Fruit fly (Drosophila melanogaster) whole organism, embryonic: ENCODE data around the gene CG43321.

Experiments used
- CG10959 ChIP-seq: fragments of 200-800 bp; sonication (Bioruptor generic); IDR thresholded peaks from 2 replicates; pipeline ENCODE4 v1.3.6; 2022; ENCODE audit warnings: missing biosample characterization, missing genetic modification characterization
- CG11085 ChIP-seq: fragments of 200-800 bp; sonication (Bioruptor generic); IDR thresholded peaks from 2 replicates; pipeline ENCODE4 v1.3.6; 2022; ENCODE audit warnings: missing biosample characterization, missing genetic modification characterization
- CG13424 ChIP-seq: fragments of 200-800 bp; sonication (Bioruptor generic); optimal IDR thresholded peaks from 2 replicates; lab custom pipeline; 2019; ENCODE audit warnings: missing biosample characterization, mild to moderate bottlenecking, missing genetic modification characterization, moderate library complexity
- CG14667 ChIP-seq: fragments of 200-800 bp; sonication (Bioruptor generic); IDR thresholded peaks from 2 replicates; pipeline ENCODE4 v1.3.6; 2022; ENCODE audit warnings: missing biosample characterization, missing genetic modification characterization
- CG15011 ChIP-seq: fragments of 200-800 bp; sonication (Bioruptor generic); optimal IDR thresholded peaks from 3 replicates; lab custom pipeline; 2018; ENCODE audit warnings: missing biosample characterization, mild to moderate bottlenecking, missing genetic modification characterization
- CG16815 ChIP-seq: fragments of 200-800 bp; sonication (Bioruptor generic); optimal IDR thresholded peaks from 3 replicates; lab custom pipeline; 2017; ENCODE audit warnings: missing biosample characterization, mild to moderate bottlenecking, missing genetic modification characterization
- CG17385 ChIP-seq: fragments of 200-800 bp; sonication (Bioruptor generic); optimal IDR thresholded peaks from 3 replicates; lab custom pipeline; 2018; ENCODE audit warnings: missing biosample characterization, mild to moderate bottlenecking, missing genetic modification characterization
- CG18599 ChIP-seq: fragments of 200-800 bp; sonication (Bioruptor generic); optimal IDR thresholded peaks from 3 replicates; lab custom pipeline; 2017; ENCODE audit warnings: missing biosample characterization, missing genetic modification characterization, mild to moderate bottlenecking, moderate library complexity, missing genetic modification reagents
- CG18619 ChIP-seq: fragments of 200-800 bp; sonication (Bioruptor generic); optimal IDR thresholded peaks from 3 replicates; lab custom pipeline; 2017; ENCODE audit warnings: missing biosample characterization, mild to moderate bottlenecking, missing genetic modification characterization
- CG34422 ChIP-seq: fragments of 200-800 bp; sonication (Bioruptor generic); IDR thresholded peaks from 3 replicates; pipeline ENCODE4 v1.3.6; 2022; ENCODE audit warnings: missing biosample characterization, missing genetic modification characterization
- CG5953 ChIP-seq: fragments of 200-800 bp; sonication (Bioruptor generic); IDR thresholded peaks from 2 replicates; pipeline ENCODE4 v1.3.6; 2022; ENCODE audit warnings: missing biosample characterization, missing genetic modification characterization
- CG9876 ChIP-seq: fragments of 200-800 bp; sonication (Bioruptor generic); optimal IDR thresholded peaks from 2 replicates; lab custom pipeline; 2016; ENCODE audit warnings: missing biosample characterization, missing genetic modification characterization
- Dfd ChIP-seq, 2 experiments: fragments of >200 bp; optimal IDR thresholded peaks; 2 replicates each; lab custom pipeline; 2017; ENCODE audit warnings: missing biosample characterization in 2 of 2, missing genetic modification characterization in 2 of 2
- Dp ChIP-seq: fragments of 200-800 bp; sonication (Bioruptor generic); optimal IDR thresholded peaks from 2 replicates; lab custom pipeline; 2018; ENCODE audit warnings: missing biosample characterization, mild to moderate bottlenecking, missing genetic modification characterization, moderate library complexity
- Fer2 ChIP-seq: fragments of 200-800 bp; sonication (Bioruptor generic); optimal IDR thresholded peaks from 2 replicates; lab custom pipeline; 2018; ENCODE audit warnings: missing biosample characterization, mild to moderate bottlenecking, missing genetic modification characterization, moderate library complexity
- Hand ChIP-seq: fragments of 200-800 bp; sonication (Bioruptor generic); optimal IDR thresholded peaks from 2 replicates; lab custom pipeline; 2017; ENCODE audit warnings: mild to moderate bottlenecking, missing biosample characterization, missing genetic modification reagents, missing genetic modification characterization
- Hr3 ChIP-seq: fragments of 200-800 bp; sonication (Bioruptor generic); optimal IDR thresholded peaks from 3 replicates; lab custom pipeline; 2016; ENCODE audit warnings: missing biosample characterization, missing genetic modification characterization
- Hr51 ChIP-seq, 2 experiments: fragments of 200-800 bp; sonication (Bioruptor generic); optimal IDR thresholded peaks; 2 replicates in 1 of 2; 3 replicates in 1 of 2; lab custom pipeline; 2016 to 2018; ENCODE audit warnings: missing biosample characterization in 2 of 2, missing genetic modification characterization in 2 of 2, mild to moderate bottlenecking in 1 of 2, moderate library complexity in 1 of 2
- Max ChIP-seq: fragments of 200-800 bp; sonication (Bioruptor generic); optimal IDR thresholded peaks from 2 replicates; lab custom pipeline; 2016; ENCODE audit warnings: missing biosample characterization, mild to moderate bottlenecking, missing genetic modification characterization
- Meics ChIP-seq: fragments of 200-800 bp; sonication (Bioruptor generic); optimal IDR thresholded peaks from 2 replicates; lab custom pipeline; 2017; ENCODE audit warnings: missing biosample characterization, mild to moderate bottlenecking, missing genetic modification characterization
- PHDP ChIP-seq: fragments of 200-800 bp; sonication (Bioruptor generic); optimal IDR thresholded peaks from 3 replicates; lab custom pipeline; 2018; ENCODE audit warnings: missing biosample characterization, mild to moderate bottlenecking, missing genetic modification characterization, moderate library complexity
- Six4 ChIP-seq: fragments of 200-800 bp; sonication (Bioruptor generic); optimal IDR thresholded peaks from 2 replicates; lab custom pipeline; 2016; ENCODE audit warnings: missing biosample characterization, missing genetic modification characterization
- Trl ChIP-seq, 3 experiments: fragments of >200 bp in 2 of 3; fragments of 200-800 bp in 1 of 3; sonication (Bioruptor generic) in 1 of 3; optimal IDR thresholded peaks; 2 replicates in 1 of 3; 3 replicates in 2 of 3; lab custom pipeline; 2016 to 2017; ENCODE audit warnings: missing biosample characterization in 1 of 3, missing genetic modification characterization in 1 of 3
- Xrp1 ChIP-seq: fragments of 200-800 bp; sonication (Bioruptor generic); IDR thresholded peaks from 2 replicates; pipeline ENCODE4 v1.3.6; 2022; ENCODE audit warnings: missing biosample characterization, missing genetic modification characterization
- aop ChIP-seq: fragments of 200-800 bp; sonication (Bioruptor generic); IDR thresholded peaks from 2 replicates; pipeline ENCODE4 v1.3.6; 2022; ENCODE audit warnings: missing biosample characterization, missing genetic modification characterization
- ara ChIP-seq: fragments of 200-800 bp; sonication (Bioruptor generic); IDR thresholded peaks from 2 replicates; pipeline ENCODE4 v1.3.6; 2022; ENCODE audit warnings: missing biosample characterization, missing genetic modification characterization
- bcd ChIP-seq: fragments of 200-800 bp; sonication (Bioruptor generic); optimal IDR thresholded peaks from 2 replicates; lab custom pipeline; 2017; ENCODE audit warnings: missing biosample characterization, mild to moderate bottlenecking, missing genetic modification characterization
- corto ChIP-seq: fragments of 200-800 bp; sonication (Bioruptor generic); optimal IDR thresholded peaks from 2 replicates; lab custom pipeline; 2016; ENCODE audit warnings: missing biosample characterization, mild to moderate bottlenecking, missing genetic modification characterization, moderate library complexity
- cwo ChIP-seq: fragments of 200-800 bp; sonication (Bioruptor generic); optimal IDR thresholded peaks from 3 replicates; lab custom pipeline; 2017; ENCODE audit warnings: missing biosample characterization, missing genetic modification characterization, mild to moderate bottlenecking, moderate library complexity, missing genetic modification reagents
- gt ChIP-seq: fragments of 200-800 bp; sonication (Bioruptor generic); IDR thresholded peaks from 2 replicates; pipeline ENCODE4 v1.3.6; 2022; ENCODE audit warnings: missing biosample characterization, missing genetic modification characterization
- insv ChIP-seq, 2 experiments: fragments of 200-800 bp; sonication (Bioruptor generic); optimal IDR thresholded peaks; 3 replicates each; lab custom pipeline; 2016 to 2018; ENCODE audit warnings: missing biosample characterization in 2 of 2, missing genetic modification characterization in 2 of 2
- lilli ChIP-seq: fragments of 200-800 bp; sonication (Bioruptor generic); optimal IDR thresholded peaks from 3 replicates; lab custom pipeline; 2016; ENCODE audit warnings: missing biosample characterization, missing genetic modification characterization
- mam ChIP-seq: fragments of 200-800 bp; sonication (Bioruptor generic); optimal IDR thresholded peaks from 3 replicates; lab custom pipeline; 2016; ENCODE audit warnings: missing biosample characterization, missing genetic modification characterization
- mld ChIP-seq: fragments of 200-800 bp; sonication (Bioruptor generic); IDR thresholded peaks from 3 replicates; pipeline ENCODE4 v1.3.6; 2022; ENCODE audit warnings: missing biosample characterization, missing genetic modification characterization; ENCODE audit not compliant: partially characterized antibody
- nerfin-1 ChIP-seq: fragments of 200-800 bp; sonication (Bioruptor generic); optimal IDR thresholded peaks from 3 replicates; lab custom pipeline; 2019; ENCODE audit warnings: missing biosample characterization, mild to moderate bottlenecking, missing genetic modification characterization, moderate library complexity
- onecut ChIP-seq: fragments of 200-800 bp; sonication (Bioruptor generic); IDR thresholded peaks from 2 replicates; pipeline ENCODE4 v1.3.6; 2022; ENCODE audit warnings: missing biosample characterization, missing genetic modification characterization
- otp ChIP-seq: fragments of 200-800 bp; sonication (Bioruptor generic); IDR thresholded peaks from 3 replicates; pipeline ENCODE4, ENCODE4 v1.3.6; 2022; ENCODE audit warnings: missing biosample characterization, missing genetic modification characterization
- pb ChIP-seq: fragments of 200-800 bp; sonication (Bioruptor generic); optimal IDR thresholded peaks from 3 replicates; lab custom pipeline; 2016; ENCODE audit warnings: missing biosample characterization, missing genetic modification characterization
- phol ChIP-seq: fragments of 200-800 bp; sonication (Bioruptor generic); optimal IDR thresholded peaks from 3 replicates; lab custom pipeline; 2018; ENCODE audit warnings: missing biosample characterization, mild to moderate bottlenecking, missing genetic modification characterization, moderate library complexity
- pnt ChIP-seq: fragments of 200-800 bp; sonication (Bioruptor generic); optimal IDR thresholded peaks from 3 replicates; lab custom pipeline; 2016; ENCODE audit warnings: missing biosample characterization, missing genetic modification characterization
- psq ChIP-seq: fragments of 200-800 bp; sonication (Bioruptor generic); optimal IDR thresholded peaks from 2 replicates; lab custom pipeline; 2017; ENCODE audit warnings: missing biosample characterization, missing genetic modification characterization
- row ChIP-seq: fragments of 200-800 bp; sonication (Bioruptor generic); IDR thresholded peaks from 3 replicates; pipeline ENCODE4 v1.3.6; 2022; ENCODE audit warnings: missing biosample characterization, missing genetic modification characterization
- sc ChIP-seq, 3 experiments: fragments of >200 bp in 2 of 3; fragments of 200-800 bp in 1 of 3; sonication (Bioruptor generic) in 1 of 3; optimal IDR thresholded peaks; 2 replicates in 2 of 3; 3 replicates in 1 of 3; lab custom pipeline; 2017; ENCODE audit warnings: mild to moderate bottlenecking in 1 of 3, missing biosample characterization in 1 of 3, missing genetic modification characterization in 1 of 3, missing genetic modification reagents in 1 of 3
- sd ChIP-seq: fragments of 200-800 bp; sonication (Bioruptor generic); optimal IDR thresholded peaks from 3 replicates; lab custom pipeline; 2018; ENCODE audit warnings: missing biosample characterization, mild to moderate bottlenecking, missing genetic modification characterization, moderate library complexity
- slou ChIP-seq: fragments of 200-800 bp; sonication (Bioruptor generic); optimal IDR thresholded peaks from 3 replicates; lab custom pipeline; 2016; ENCODE audit warnings: missing biosample characterization, missing genetic modification characterization
- sqz ChIP-seq: fragments of 200-800 bp; sonication (Bioruptor generic); optimal IDR thresholded peaks from 3 replicates; lab custom pipeline; 2018; ENCODE audit warnings: missing biosample characterization, mild to moderate bottlenecking, missing genetic modification characterization
- tna ChIP-seq: fragments of 200-800 bp; sonication (Bioruptor generic); IDR thresholded peaks from 2 replicates; pipeline ENCODE4 v1.3.6; 2022; ENCODE audit warnings: missing biosample characterization, missing genetic modification characterization; ENCODE audit not compliant: partially characterized antibody
- twi ChIP-seq: fragments of 200-800 bp; optimal IDR thresholded peaks from 2 replicates; lab custom pipeline; 2019; ENCODE audit warnings: missing biosample characterization, mild to moderate bottlenecking, missing genetic modification characterization, moderate library complexity
- unpg ChIP-seq: fragments of 200-800 bp; sonication (Bioruptor generic); optimal IDR thresholded peaks from 3 replicates; lab custom pipeline; 2018; ENCODE audit warnings: missing biosample characterization, mild to moderate bottlenecking, missing genetic modification characterization, moderate library complexity
- vvl ChIP-seq: fragments of 200-800 bp; sonication (Bioruptor generic); IDR thresholded peaks from 2 replicates; pipeline ENCODE4 v1.3.6; 2022; ENCODE audit warnings: missing biosample characterization, missing genetic modification characterization

The CG43321 gene

dm6 chr2L:7037773-7038327 is 25.8 kb downstream of the CG43321 start, which contains the start of gene milt (continued):
- TF ChIP-seq bcd (GFP tag; lab: Kevin White, UChicago) (no peak), Fer2 (tag; lab: Kevin White, UChicago) (no peak), nerfin-1 (tag; lab: Kevin White, UChicago) (peak; percentile 31), psq (no peak), lilli (GFP tag; lab: Kevin White, UChicago) (peak; percentile 49), CG15011 (GFP tag; lab: Kevin White, UChicago) (no peak), phol (peak; percentile 53), twi (tag; lab: Kevin White, UChicago) (peak; percentile 40), CG16815 (no peak), CG11085 (GFP tag; lab: Robert Waterston, UW) (no peak), pb (GFP tag; lab: Kevin White, UChicago) (no peak), Hr3 (GFP tag; lab: Kevin White, UChicago) (no peak), CG18619 (no peak), CG9876 (GFP tag; lab: Kevin White, UChicago) (no peak), slou (GFP tag; lab: Kevin White, UChicago) (no peak), row (GFP tag; lab: Robert Waterston, UW) (peak; percentile 37; the same call in 1 of the 3 replicates), Trl (optimal IDR thresholded peaks at IDR 0.05; lab: Kevin White, UChicago) (no peak), Trl (GFP tag; optimal IDR thresholded peaks at IDR 0.05; lab: Kevin White, UChicago) (no peak), corto (no peak), Dp (GFP tag; lab: Kevin White, UChicago) (peak; percentile 63), CG17385 (GFP tag; lab: Kevin White, UChicago) (no peak), Dfd (GFP tag; optimal IDR thresholded peaks at IDR 0.05; lab: Kevin White, UChicago) (no peak), unpg (no peak), insv (GFP tag; optimal IDR thresholded peaks at IDR 0.05; lab: Kevin White, UChicago) (no peak), sc (optimal IDR thresholded peaks at IDR 0.05; lab: Kevin White, UChicago) (no peak), sc (GFP tag; optimal IDR thresholded peaks at IDR 0.05; lab: Kevin White, UChicago) (no peak), CG18599 (GFP tag; lab: Kevin White, UChicago) (no peak), CG10959 (GFP tag; lab: Robert Waterston, UW) (no peak), sd (peak; percentile 11), sqz (peak; percentile 93), Xrp1 (GFP tag; lab: Robert Waterston, UW) (0 out of 2 replicates have a peak, but pooled peaks have one; percentile 22), CG34422 (no peak), mld (GFP tag; lab: Robert Waterston, UW) (peak; percentile 88), CG13424 (tag; lab: Kevin White, UChicago) (no peak), Hand (GFP tag; lab: Kevin White, UChicago) (no peak), vvl (GFP tag; lab: Robert Waterston, UW) (no peak), mam (GFP tag; lab: Kevin White, UChicago) (no peak), CG14667 (GFP tag; lab: Robert Waterston, UW) (no peak), pnt (GFP tag; lab: Kevin White, UChicago) (no peak), ara (GFP tag; lab: Robert Waterston, UW) (no peak), aop (GFP tag; lab: Robert Waterston, UW) (no peak), Six4 (GFP tag; lab: Kevin White, UChicago) (no peak), cwo (no peak), gt (GFP tag; lab: Robert Waterston, UW) (no peak), Meics (GFP tag; lab: Kevin White, UChicago) (no peak), tna (GFP tag; lab: Robert Waterston, UW) (peak; percentile 92), Max (GFP tag; lab: Kevin White, UChicago) (peak; percentile 60), CG5953 (GFP tag; lab: Robert Waterston, UW) (no peak), PHDP (tag; lab: Kevin White, UChicago) (no peak), Hr51 (GFP tag; optimal IDR thresholded peaks at IDR 0.05; lab: Kevin White, UChicago) (no peak), otp (GFP tag; lab: Robert Waterston, UW) (no peak), onecut (GFP tag; lab: Robert Waterston, UW) (no peak)
